Fruit fly (Drosophila melanogaster): Measurements from ENCODE around the gene CG6769.

Gene CG6769

dm6 chrX:17829083-17829997 is 31.5 kb upstream of the CG6769 start (continued):
- TF ChIP-seq tll (GFP tag; optimal IDR thresholded peaks at IDR 0.05) (peak in 1 of 2 experiments; percentile 89), CG18619 (GFP tag; optimal IDR thresholded peaks at IDR 0.05) (peak; percentile 34), Dek (tag; optimal IDR thresholded peaks at IDR 0.05) (peak; percentile 6), bigmax (GFP tag; optimal IDR thresholded peaks at IDR 0.05) (no peak), ttk (GFP tag; IDR thresholded peaks at IDR 0.05) (0 out of 2 replicates have a peak, but pooled peaks have one; percentile 9), Bteb2 (GFP tag; optimal IDR thresholded peaks at IDR 0.05) (no peak), wek (GFP tag; optimal IDR thresholded peaks at IDR 0.05) (no peak), cad (GFP tag; optimal IDR thresholded peaks at IDR 0.05) (peak; percentile 81), abd-A (tag; optimal IDR thresholded peaks at IDR 0.05) (peak; percentile 25), CG2202 (tag; optimal IDR thresholded peaks at IDR 0.05) (peak; percentile 55), CoRest (tag; optimal IDR thresholded peaks at IDR 0.05) (peak; percentile 78), crp (GFP tag; optimal IDR thresholded peaks at IDR 0.05) (peak in 1 of 2 experiments; percentile 4), CG16815 (GFP tag; optimal IDR thresholded peaks at IDR 0.05) (peak; percentile 53), Ssrp (tag; optimal IDR thresholded peaks at IDR 0.05) (peak; percentile 67), CG15514 (GFP tag; optimal IDR thresholded peaks at IDR 0.05) (no peak), odd (GFP tag; optimal IDR thresholded peaks at IDR 0.05) (peak; percentile 57), HmgD (GFP tag; optimal IDR thresholded peaks at IDR 0.05) (no peak), kah (GFP tag; optimal IDR thresholded peaks at IDR 0.05) (peak; percentile 38), chn (GFP tag; optimal IDR thresholded peaks at IDR 0.05) (peak; percentile 44), CG13287 (GFP tag; IDR thresholded peaks at IDR 0.05; ENCODE audit: partially characterized antibody) (no peak), CG6254 (GFP tag; optimal IDR thresholded peaks at IDR 0.05) (peak; percentile 53), unpg (GFP tag; optimal IDR thresholded peaks at IDR 0.05) (peak; percentile 64), Hmx (GFP tag; optimal IDR thresholded peaks at IDR 0.05) (no peak), Atf6 (GFP tag; IDR thresholded peaks at IDR 0.05) (no peak), CG4360 (GFP tag; IDR thresholded peaks at IDR 0.05) (peak; percentile 96), CG12659 (GFP tag; optimal IDR thresholded peaks at IDR 0.05) (peak; percentile 36), Sox100B (GFP tag; optimal IDR thresholded peaks at IDR 0.05) (peak; percentile 87), lbe (GFP tag; optimal IDR thresholded peaks at IDR 0.05) (no peak), CG7987 (GFP tag; optimal IDR thresholded peaks at IDR 0.05) (no peak), Hmr (GFP tag; optimal IDR thresholded peaks at IDR 0.05) (peak; percentile 7), HHEX (GFP tag; optimal IDR thresholded peaks at IDR 0.05) (peak; percentile 25), CG2712 (tag; optimal IDR thresholded peaks at IDR 0.05) (peak; percentile 88), dimm (GFP tag; IDR thresholded peaks at IDR 0.05) (no peak), CG4404 (GFP tag; IDR thresholded peaks at IDR 0.05) (peak; percentile 61), hkb (optimal IDR thresholded peaks at IDR 0.05) (no peak), hkb (GFP tag; IDR thresholded peaks at IDR 0.05) (peak; percentile 33; the same call in 1 of the 2 replicates), Abd-B (GFP tag; optimal IDR thresholded peaks at IDR 0.05) (peak; percentile 39), Fer3 (tag; optimal IDR thresholded peaks at IDR 0.05) (peak; percentile 14), Rfx (GFP tag; IDR thresholded peaks at IDR 0.05) (peak; percentile 16; the same call in 1 of the 2 replicates), CG8359 (GFP tag; optimal IDR thresholded peaks at IDR 0.05; ENCODE audit: borderline replicate concordance) (peak; percentile 63), chinmo (GFP tag; IDR thresholded peaks at IDR 0.05; ENCODE audit: partially characterized antibody) (0 out of 4 replicates have a peak, but pooled peaks have one; percentile 36), CG8478 (optimal IDR thresholded peaks at IDR 0.05) (no peak), ap (GFP tag; IDR thresholded peaks at IDR 0.05) (peak; percentile 41; the same call in 1 of the 2 replicates), lab (GFP tag; optimal IDR thresholded peaks at IDR 0.05) (peak; percentile 21), CG11456 (GFP tag; IDR thresholded peaks at IDR 0.05) (no peak), CG2875 (GFP tag; optimal IDR thresholded peaks at IDR 0.05) (peak; percentile 62), CG9727 (GFP tag; optimal IDR thresholded peaks at IDR 0.05) (peak; percentile 77)

Measured in whole organism, embryonic.